Worm (Caenorhabditis elegans) whole organism, L2 larva: ENCODE data around the gene vha-1.

Experiments used
- ceh-16 ChIP-seq: fragments of 150-350 bp; optimal IDR thresholded peaks from 2 replicates; lab custom pipeline; 2014; ENCODE audit warnings: missing biosample characterization, missing genetic modification characterization
- mab-5 ChIP-seq: fragments of 150-350 bp; optimal IDR thresholded peaks from 2 replicates; lab custom pipeline; 2014; ENCODE audit warnings: missing biosample characterization, missing genetic modification characterization
- mdl-1 ChIP-seq, 2 experiments: fragments of 150-350 bp in 1 of 2; sonication (generic microtip) in 1 of 2; optimal IDR thresholded peaks; 2 replicates each; lab custom pipeline; 2017; ENCODE audit warnings: missing biosample characterization in 2 of 2, missing genetic modification characterization in 2 of 2
- snpc-4 ChIP-seq: fragments of 150-350 bp; optimal IDR thresholded peaks from 2 replicates; lab custom pipeline; 2014; ENCODE audit warnings: missing biosample characterization, missing genetic modification characterization
- unc-39 ChIP-seq: fragments of 150-350 bp; optimal IDR thresholded peaks from 2 replicates; lab custom pipeline; 2014; ENCODE audit warnings: missing biosample characterization, missing genetic modification characterization
- unc-62 ChIP-seq: fragments of 150-350 bp; optimal IDR thresholded peaks from 2 replicates; lab custom pipeline; 2014; ENCODE audit warnings: missing biosample characterization, missing genetic modification reagents, missing genetic modification characterization

DNA sequence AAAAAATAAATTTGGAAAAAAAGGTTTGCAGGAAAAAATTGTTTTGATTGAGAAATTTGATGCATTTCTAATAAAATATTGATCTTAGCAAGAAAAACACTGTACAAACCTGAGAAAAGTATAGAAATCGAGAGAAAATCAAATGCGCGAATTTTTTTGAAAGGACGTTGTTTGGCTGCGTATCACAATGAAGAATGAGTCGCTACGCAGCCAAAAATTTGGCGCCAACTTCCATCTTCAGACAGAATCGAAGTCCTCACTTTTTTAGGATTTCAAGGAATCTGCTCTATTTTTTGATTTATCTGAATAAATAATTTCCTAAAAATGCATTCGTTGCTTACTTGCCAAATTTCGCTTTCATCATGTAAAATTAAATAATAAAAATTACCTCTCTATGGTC is 34.4 kb upstream of the vha-1 start:
- no peak for TF ChIP-seq unc-62 (GFP tag; lab: Kevin White, UChicago)
- no peak for TF ChIP-seq mdl-1 (tag; optimal IDR thresholded peaks at IDR 0.05; lab: Kevin White, UChicago)
- no peak for TF ChIP-seq mab-5
- no peak for TF ChIP-seq ceh-16 (tag; lab: Kevin White, UChicago)
- no peak for TF ChIP-seq snpc-4 (tag; lab: Kevin White, UChicago)
- no peak for TF ChIP-seq unc-39 (tag; lab: Kevin White, UChicago)
